Fruit fly (Drosophila melanogaster) whole organism, embryonic: Measurements from ENCODE around the gene smo.

ENCODE experiments used
- CG10209 ChIP-seq: fragments of 200-800 bp; sonication (Bioruptor generic); optimal IDR thresholded peaks from 3 replicates; lab custom pipeline; 2017; ENCODE audit warnings: missing biosample characterization, mild to moderate bottlenecking, missing genetic modification characterization, missing genetic modification reagents
- CG10267 ChIP-seq: fragments of 200-800 bp; sonication (Bioruptor generic); optimal IDR thresholded peaks from 2 replicates; lab custom pipeline; 2018; ENCODE audit warnings: missing biosample characterization, mild to moderate bottlenecking, missing genetic modification characterization, moderate library complexity
- CG10366 ChIP-seq: fragments of 200-800 bp; sonication (Bioruptor generic); IDR thresholded peaks from 2 replicates; pipeline ENCODE4 v1.3.6; 2022; ENCODE audit warnings: missing biosample characterization, missing genetic modification characterization
- CG10431 ChIP-seq: fragments of 200-800 bp; sonication (Bioruptor generic); optimal IDR thresholded peaks from 3 replicates; lab custom pipeline; 2018; ENCODE audit warnings: missing biosample characterization, mild to moderate bottlenecking, missing genetic modification characterization
- CG11085 ChIP-seq: fragments of 200-800 bp; sonication (Bioruptor generic); IDR thresholded peaks from 2 replicates; pipeline ENCODE4 v1.3.6; 2022; ENCODE audit warnings: missing biosample characterization, missing genetic modification characterization
- CG11560 ChIP-seq: fragments of 200-800 bp; sonication (Bioruptor generic); IDR thresholded peaks from 3 replicates; pipeline ENCODE4 v1.3.6; 2022; ENCODE audit warnings: missing biosample characterization, missing genetic modification characterization
- CG12071 ChIP-seq: fragments of 200-800 bp; sonication (Bioruptor generic); optimal IDR thresholded peaks from 3 replicates; lab custom pipeline; 2018; ENCODE audit warnings: missing biosample characterization, mild to moderate bottlenecking, missing genetic modification characterization
- CG13624 ChIP-seq: fragments of 200-800 bp; sonication (Bioruptor generic); optimal IDR thresholded peaks from 2 replicates; lab custom pipeline; 2016; ENCODE audit warnings: missing biosample characterization, missing genetic modification characterization
- CG15269 ChIP-seq: fragments of 200-800 bp; sonication (Bioruptor generic); optimal IDR thresholded peaks from 2 replicates; lab custom pipeline; 2018; ENCODE audit warnings: missing biosample characterization, mild to moderate bottlenecking, missing genetic modification characterization, moderate library complexity
- CG16779 ChIP-seq: fragments of 200-800 bp; sonication (Bioruptor generic); IDR thresholded peaks from 2 replicates; pipeline ENCODE4 v1.3.6; 2022; ENCODE audit warnings: missing biosample characterization, missing genetic modification characterization
- CG17568 ChIP-seq: fragments of 200-800 bp; sonication (Bioruptor generic); optimal IDR thresholded peaks from 2 replicates; lab custom pipeline; 2018; ENCODE audit warnings: missing biosample characterization, mild to moderate bottlenecking, missing genetic modification characterization, moderate library complexity
- CG17802 ChIP-seq: fragments of 200-800 bp; sonication (Bioruptor generic); optimal IDR thresholded peaks from 2 replicates; lab custom pipeline; 2018; ENCODE audit warnings: missing biosample characterization, mild to moderate bottlenecking, missing genetic modification characterization, moderate library complexity
- CG4617 ChIP-seq: fragments of 200-800 bp; sonication (Bioruptor generic); optimal IDR thresholded peaks from 3 replicates; lab custom pipeline; 2016; ENCODE audit warnings: missing biosample characterization, missing genetic modification characterization, borderline replicate concordance
- CG7372 ChIP-seq: fragments of 200-800 bp; sonication (Bioruptor generic); IDR thresholded peaks from 2 replicates; pipeline ENCODE4 v1.3.6; 2022; ENCODE audit warnings: missing biosample characterization, missing genetic modification characterization
- CG8478 ChIP-seq: fragments of >200 bp; optimal IDR thresholded peaks from 2 replicates; lab custom pipeline; 2018
- CG9609 ChIP-seq: fragments of 200-800 bp; sonication (Bioruptor generic); optimal IDR thresholded peaks from 3 replicates; lab custom pipeline; 2016; ENCODE audit warnings: missing biosample characterization, missing genetic modification characterization
- CTCF ChIP-seq: fragments of 200-800 bp; sonication (Bioruptor generic); optimal IDR thresholded peaks from 2 replicates; lab custom pipeline; 2017; ENCODE audit warnings: missing biosample characterization, mild to moderate bottlenecking, missing genetic modification characterization, moderate library complexity
- D19B ChIP-seq: fragments of 200-800 bp; sonication (Bioruptor generic); optimal IDR thresholded peaks from 2 replicates; lab custom pipeline; 2017; ENCODE audit warnings: missing biosample characterization, mild to moderate bottlenecking, missing genetic modification characterization
- Dek ChIP-seq: fragments of 200-800 bp; sonication (Bioruptor generic); optimal IDR thresholded peaks from 3 replicates; lab custom pipeline; 2019; ENCODE audit warnings: missing biosample characterization, mild to moderate bottlenecking, missing genetic modification characterization, moderate library complexity
- Dfd ChIP-seq, 2 experiments: fragments of >200 bp; optimal IDR thresholded peaks; 2 replicates each; lab custom pipeline; 2017; ENCODE audit warnings: missing biosample characterization in 2 of 2, missing genetic modification characterization in 2 of 2
- Dref ChIP-seq: fragments of 200-800 bp; sonication (Bioruptor generic); IDR thresholded peaks from 2 replicates; pipeline ENCODE4 v1.3.6; 2022; ENCODE audit warnings: missing biosample characterization, missing genetic modification characterization
- Drgx ChIP-seq: fragments of 200-800 bp; sonication (Bioruptor generic); IDR thresholded peaks from 2 replicates; pipeline ENCODE4 v1.3.6; 2022; ENCODE audit warnings: missing biosample characterization, missing genetic modification characterization
- Gsc ChIP-seq: fragments of 200-800 bp; sonication (Bioruptor generic); IDR thresholded peaks from 2 replicates; pipeline ENCODE4 v1.3.6; 2022; ENCODE audit warnings: missing biosample characterization, missing genetic modification characterization
- HLH54F ChIP-seq: fragments of 200-800 bp; sonication (Bioruptor generic); optimal IDR thresholded peaks from 3 replicates; lab custom pipeline; 2016; ENCODE audit warnings: missing biosample characterization, missing genetic modification characterization
- Hr3 ChIP-seq: fragments of 200-800 bp; sonication (Bioruptor generic); optimal IDR thresholded peaks from 3 replicates; lab custom pipeline; 2016; ENCODE audit warnings: missing biosample characterization, missing genetic modification characterization
- Lhr ChIP-seq: fragments of 200-800 bp; sonication (Bioruptor generic); optimal IDR thresholded peaks from 3 replicates; lab custom pipeline; 2017; ENCODE audit warnings: mild to moderate bottlenecking, missing biosample characterization, missing genetic modification reagents, missing genetic modification characterization
- Mad ChIP-seq: fragments of 200-800 bp; sonication (Bioruptor generic); optimal IDR thresholded peaks from 2 replicates; lab custom pipeline; 2016; ENCODE audit warnings: missing biosample characterization, missing genetic modification characterization
- Max ChIP-seq: fragments of 200-800 bp; sonication (Bioruptor generic); optimal IDR thresholded peaks from 2 replicates; lab custom pipeline; 2016; ENCODE audit warnings: missing biosample characterization, mild to moderate bottlenecking, missing genetic modification characterization
- Neu2 ChIP-seq: fragments of 200-800 bp; sonication (Bioruptor generic); optimal IDR thresholded peaks from 3 replicates; lab custom pipeline; 2016; ENCODE audit warnings: missing biosample characterization, missing genetic modification characterization, borderline replicate concordance
- Scr ChIP-seq: fragments of 200-800 bp; sonication (Bioruptor generic); IDR thresholded peaks from 2 replicates; pipeline ENCODE4 v1.3.6; 2022; ENCODE audit warnings: missing biosample characterization, missing genetic modification characterization; ENCODE audit not compliant: partially characterized antibody
- Sry-β ChIP-seq: fragments of 200-800 bp; sonication (Bioruptor generic); optimal IDR thresholded peaks from 2 replicates; lab custom pipeline; 2018; ENCODE audit warnings: missing biosample characterization, mild to moderate bottlenecking, missing genetic modification characterization, moderate library complexity
- Usf ChIP-seq: fragments of 200-800 bp; sonication (Bioruptor generic); optimal IDR thresholded peaks from 2 replicates; lab custom pipeline; 2017; ENCODE audit warnings: missing genotype, missing biosample characterization, missing genetic modification characterization
- amos ChIP-seq: fragments of 200-800 bp; sonication (Bioruptor generic); IDR thresholded peaks from 2 replicates; pipeline ENCODE4 v1.3.6; 2022; ENCODE audit warnings: missing biosample characterization, missing genetic modification characterization; ENCODE audit not compliant: partially characterized antibody
- az2 ChIP-seq: fragments of 200-800 bp; sonication (Bioruptor generic); optimal IDR thresholded peaks from 3 replicates; lab custom pipeline; 2016; ENCODE audit warnings: missing biosample characterization, missing genetic modification characterization
- bowl ChIP-seq: fragments of 200-800 bp; sonication (Bioruptor generic); IDR thresholded peaks from 2 replicates; pipeline ENCODE4 v1.3.6; 2022; ENCODE audit warnings: missing biosample characterization, missing genetic modification characterization
- br ChIP-seq: fragments of >200 bp; optimal IDR thresholded peaks from 2 replicates; lab custom pipeline; 2017
- cad ChIP-seq: fragments of >200 bp; optimal IDR thresholded peaks from 2 replicates; lab custom pipeline; 2017; ENCODE audit warnings: missing biosample characterization, missing genetic modification characterization
- chinmo ChIP-seq: fragments of 200-800 bp; sonication (Bioruptor generic); IDR thresholded peaks from 4 replicates; pipeline ENCODE4 v1.3.6; 2022; ENCODE audit warnings: missing biosample characterization, missing genetic modification characterization; ENCODE audit not compliant: partially characterized antibody
- dimm ChIP-seq: fragments of 200-800 bp; sonication (Bioruptor generic); IDR thresholded peaks from 2 replicates; pipeline ENCODE4 v1.3.6; 2022; ENCODE audit warnings: missing biosample characterization, missing genetic modification characterization
- emc ChIP-seq: fragments of 200-800 bp; sonication (Bioruptor generic); optimal IDR thresholded peaks from 2 replicates; lab custom pipeline; 2016; ENCODE audit warnings: missing biosample characterization, missing genetic modification characterization
- exex ChIP-seq: fragments of 200-800 bp; sonication (Bioruptor generic); optimal IDR thresholded peaks from 4 replicates; lab custom pipeline; 2018; ENCODE audit warnings: missing biosample characterization, mild to moderate bottlenecking, missing genetic modification characterization, moderate library complexity
- insv ChIP-seq, 2 experiments: fragments of 200-800 bp; sonication (Bioruptor generic); optimal IDR thresholded peaks; 3 replicates each; lab custom pipeline; 2016 to 2018; ENCODE audit warnings: missing biosample characterization in 2 of 2, missing genetic modification characterization in 2 of 2
- mam ChIP-seq: fragments of 200-800 bp; sonication (Bioruptor generic); optimal IDR thresholded peaks from 3 replicates; lab custom pipeline; 2016; ENCODE audit warnings: missing biosample characterization, missing genetic modification characterization
- pan ChIP-seq, 4 experiments: fragments of >200 bp in 3 of 4; fragments of 200-800 bp in 1 of 4; sonication (Bioruptor generic) in 1 of 4; optimal IDR thresholded peaks in 3 of 4; IDR thresholded peaks in 1 of 4; 2 replicates each; pipeline versions ENCODE4 v1.3.6 to Lab custom; 2017 to 2022; ENCODE audit warnings: missing biosample characterization in 2 of 4, missing genetic modification characterization in 2 of 4, mixed read lengths in 1 of 4
- pfk ChIP-seq: fragments of 200-800 bp; sonication (Bioruptor generic); optimal IDR thresholded peaks from 2 replicates; lab custom pipeline; 2018; ENCODE audit warnings: missing biosample characterization, mild to moderate bottlenecking, missing genetic modification characterization, moderate library complexity
- run ChIP-seq: fragments of 200-800 bp; sonication (Bioruptor generic); optimal IDR thresholded peaks from 3 replicates; lab custom pipeline; 2018; ENCODE audit warnings: missing biosample characterization, mild to moderate bottlenecking, missing genetic modification characterization
- salm ChIP-seq: fragments of 200-800 bp; sonication (Bioruptor generic); optimal IDR thresholded peaks from 2 replicates; lab custom pipeline; 2018; ENCODE audit warnings: missing biosample characterization, mild to moderate bottlenecking, missing genetic modification characterization
- schlank ChIP-seq: fragments of 200-800 bp; sonication (Bioruptor generic); optimal IDR thresholded peaks from 2 replicates; lab custom pipeline; 2018; ENCODE audit warnings: missing biosample characterization, mild to moderate bottlenecking, missing genetic modification characterization
- toy ChIP-seq: fragments of 200-800 bp; sonication (Bioruptor generic); IDR thresholded peaks from 2 replicates; pipeline ENCODE4 v1.3.6; 2022; ENCODE audit warnings: missing biosample characterization, missing genetic modification characterization
- trem ChIP-seq: fragments of 200-800 bp; optimal IDR thresholded peaks from 3 replicates; lab custom pipeline; 2019; ENCODE audit warnings: missing biosample characterization, mild to moderate bottlenecking, missing genetic modification characterization, moderate library complexity
- zen ChIP-seq: fragments of 200-800 bp; sonication (Bioruptor generic); optimal IDR thresholded peaks from 3 replicates; lab custom pipeline; 2018; ENCODE audit warnings: missing biosample characterization, mild to moderate bottlenecking, missing genetic modification characterization, moderate library complexity

Gene smo

DNA sequence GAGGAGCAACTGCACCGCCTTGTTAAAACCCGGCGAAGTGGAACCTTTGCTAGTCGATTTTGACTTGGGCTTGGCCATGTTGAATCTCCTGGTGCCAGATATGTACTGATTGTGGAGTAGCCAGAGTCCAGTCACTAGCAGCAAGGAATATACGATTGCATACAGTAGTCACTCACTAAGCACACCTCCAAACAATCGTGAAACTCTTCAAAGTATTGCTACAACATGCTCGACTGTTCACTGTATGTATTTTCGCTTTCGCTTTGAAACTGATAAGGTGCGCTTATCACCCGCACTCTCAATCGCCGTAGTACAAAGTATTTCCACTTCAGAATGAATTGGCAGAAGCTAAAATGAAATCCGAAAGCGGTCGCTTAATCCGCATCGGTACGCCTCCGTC, 9.0 kb downstream of the smo start (continued):
- TF ChIP-seq schlank (peak; percentile 82), D19B (GFP tag; lab: Kevin White, UChicago) (peak; percentile 49), CG17568 (peak; percentile 37), HLH54F (GFP tag; lab: Kevin White, UChicago) (peak; percentile 62), Drgx (GFP tag; lab: Robert Waterston, UW) (peak; percentile 54), pfk (GFP tag; lab: Kevin White, UChicago) (no peak), run (tag; lab: Kevin White, UChicago) (peak; percentile 42), Dfd (GFP tag; optimal IDR thresholded peaks at IDR 0.05; lab: Kevin White, UChicago) (no peak), Gsc (GFP tag; lab: Robert Waterston, UW) (no peak), CTCF (no peak), amos (GFP tag; lab: Robert Waterston, UW) (no peak), bowl (GFP tag; lab: Robert Waterston, UW) (peak; percentile 63; the same call in 1 of the 2 replicates), Max (GFP tag; lab: Kevin White, UChicago) (peak; percentile 41), cad (GFP tag; lab: Kevin White, UChicago) (no peak), Scr (GFP tag; lab: Robert Waterston, UW) (no peak), CG17802 (tag; lab: Kevin White, UChicago) (no peak), CG10267 (no peak), CG11560 (tag; lab: Robert Waterston, UW) (no peak; the same call in 2 of the 3 replicates), Mad (GFP tag; lab: Kevin White, UChicago) (peak; percentile 11), chinmo (no peak; the same call in 3 of the 4 replicates), CG16779 (GFP tag; lab: Robert Waterston, UW) (peak; percentile 55; the same call in 1 of the 2 replicates), CG4617 (no peak), dimm (no peak), CG13624 (GFP tag; lab: Kevin White, UChicago) (peak; percentile 67), CG7372 (GFP tag; lab: Robert Waterston, UW) (0 out of 2 replicates have a peak, but pooled peaks have one; percentile 34), CG10366 (peak; percentile 76), pan (optimal IDR thresholded peaks at IDR 0.05; lab: Kevin White, UChicago) (no peak), pan (GFP tag; optimal IDR thresholded peaks at IDR 0.05 in 1 of 2, IDR thresholded peaks at IDR 0.05 in 1 of 2) (peak in 1 of 2 experiments; percentile 80), CG11085 (GFP tag; lab: Robert Waterston, UW) (peak; percentile 55; the same call in 1 of the 2 replicates), CG15269 (tag; lab: Kevin White, UChicago) (peak; percentile 74), Dek (tag; lab: Kevin White, UChicago) (peak; percentile 63), emc (no peak), CG8478 (lab: Kevin White, UChicago) (no peak), Usf (peak; percentile 35), CG12071 (GFP tag; lab: Kevin White, UChicago) (peak; percentile 67), Hr3 (GFP tag; lab: Kevin White, UChicago) (peak; percentile 26), CG10431 (GFP tag; lab: Kevin White, UChicago) (no peak), az2 (GFP tag; lab: Kevin White, UChicago) (peak; percentile 62), exex (tag; lab: Kevin White, UChicago) (peak; percentile 50), br (lab: Kevin White, UChicago) (no peak), salm (tag; lab: Kevin White, UChicago) (no peak), CG10209 (GFP tag; lab: Kevin White, UChicago) (peak; percentile 55), mam (GFP tag; lab: Kevin White, UChicago) (peak; percentile 84), toy (GFP tag; lab: Robert Waterston, UW) (no peak), insv (GFP tag; optimal IDR thresholded peaks at IDR 0.05; lab: Kevin White, UChicago) (no peak), Dref (GFP tag; lab: Robert Waterston, UW) (peak; percentile 37), trem (no peak), CG9609 (GFP tag; lab: Kevin White, UChicago) (peak; percentile 43), zen (tag; lab: Kevin White, UChicago) (no peak), Sry-β (GFP tag; lab: Kevin White, UChicago) (no peak), Neu2 (no peak), Lhr (GFP tag; lab: Kevin White, UChicago) (no peak)
